Worm (Caenorhabditis elegans) whole organism, L2 larva: ENCODE data around the gene srg-7.
A peak's percentile ranks its signal among the peaks of the same experiment; 100 is the strongest.

Experiments
- F13H6.1 ChIP-seq: sonication (generic microtip); optimal IDR thresholded peaks from 2 replicates; lab custom pipeline; 2016; ENCODE audit warnings: missing genetic modification characterization, missing compliant biosample characterization
- R02D3.7 ChIP-seq: fragments of 150-350 bp; optimal IDR thresholded peaks from 2 replicates; lab custom pipeline; 2014; ENCODE audit warnings: missing biosample characterization, missing genetic modification characterization
- Y55F3AM.14 ChIP-seq: fragments of 200-800 bp; sonication (Bioruptor generic); optimal IDR thresholded peaks from 2 replicates; lab custom pipeline; 2018; ENCODE audit warnings: mild to moderate bottlenecking, missing genetic modification characterization, missing compliant biosample characterization
- ZK546.5 ChIP-seq: sonication (generic microtip); optimal IDR thresholded peaks from 2 replicates; lab custom pipeline; 2017; ENCODE audit warnings: missing biosample characterization, missing genetic modification characterization
- alr-1 ChIP-seq: fragments of 150-350 bp; optimal IDR thresholded peaks from 2 replicates; lab custom pipeline; 2014; ENCODE audit warnings: missing biosample characterization, missing genetic modification characterization
- blmp-1 ChIP-seq: sonication (generic microtip); optimal IDR thresholded peaks from 2 replicates; lab custom pipeline; 2017; ENCODE audit warnings: missing genetic modification characterization, mild to moderate bottlenecking, missing compliant biosample characterization, antibody characterized with exemption, moderate library complexity; ENCODE audit not compliant: insufficient read depth
- ceh-16 ChIP-seq: fragments of 150-350 bp; optimal IDR thresholded peaks from 2 replicates; lab custom pipeline; 2014; ENCODE audit warnings: missing biosample characterization, missing genetic modification characterization
- ceh-82 ChIP-seq: fragments of 150-350 bp; optimal IDR thresholded peaks from 2 replicates; lab custom pipeline; 2014; ENCODE audit warnings: missing biosample characterization, missing genetic modification characterization
- crh-2 ChIP-seq: sonication (generic microtip); optimal IDR thresholded peaks from 2 replicates; lab custom pipeline; 2017; ENCODE audit warnings: missing biosample characterization, missing genetic modification characterization
- egl-27 ChIP-seq: sonication (generic microtip); optimal IDR thresholded peaks from 3 replicates; lab custom pipeline; 2017; ENCODE audit warnings: missing biosample characterization, missing genetic modification reagents, missing genetic modification characterization
- elt-1 ChIP-seq: fragments of 150-350 bp; optimal IDR thresholded peaks from 2 replicates; lab custom pipeline; 2014; ENCODE audit warnings: missing biosample characterization, missing genetic modification characterization
- elt-3 ChIP-seq: sonication (generic microtip); optimal IDR thresholded peaks from 2 replicates; lab custom pipeline; 2017; ENCODE audit warnings: missing biosample characterization, missing genetic modification characterization
- fos-1 ChIP-seq: fragments of 150-350 bp; optimal IDR thresholded peaks from 2 replicates; lab custom pipeline; 2014; ENCODE audit warnings: missing biosample characterization, missing genetic modification characterization
- gmeb-1 ChIP-seq: fragments of 150-350 bp; optimal IDR thresholded peaks from 2 replicates; lab custom pipeline; 2014; ENCODE audit warnings: missing biosample characterization, missing genetic modification characterization
- lin-11 ChIP-seq: fragments of 150-350 bp; sonication (generic microtip); optimal IDR thresholded peaks from 2 replicates; lab custom pipeline; 2014; ENCODE audit warnings: missing biosample characterization, missing genetic modification characterization, inconsistent platforms, mixed read lengths
- lin-13 ChIP-seq: fragments of 150-350 bp; optimal IDR thresholded peaks from 2 replicates; lab custom pipeline; 2014; ENCODE audit warnings: missing biosample characterization, missing genetic modification reagents, missing genetic modification characterization
- lin-39 ChIP-seq: fragments of 150-350 bp; optimal IDR thresholded peaks from 2 replicates; lab custom pipeline; 2014; ENCODE audit warnings: missing biosample characterization, missing genetic modification reagents, missing genetic modification characterization
- lsy-2 ChIP-seq, 2 experiments: fragments of 150-350 bp in 1 of 2; sonication (generic microtip) in 1 of 2; optimal IDR thresholded peaks; 2 replicates each; lab custom pipeline; 2014 to 2017; ENCODE audit warnings: missing biosample characterization in 2 of 2, missing genetic modification characterization in 2 of 2
- mab-5 ChIP-seq: fragments of 150-350 bp; optimal IDR thresholded peaks from 2 replicates; lab custom pipeline; 2014; ENCODE audit warnings: missing biosample characterization, missing genetic modification characterization
- nhr-10 ChIP-seq: sonication (generic microtip); optimal IDR thresholded peaks from 2 replicates; lab custom pipeline; 2017; ENCODE audit warnings: missing biosample characterization, missing genetic modification characterization
- nhr-11 ChIP-seq: fragments of 150-350 bp; optimal IDR thresholded peaks from 2 replicates; lab custom pipeline; 2014; ENCODE audit warnings: missing biosample characterization, missing genetic modification characterization
- nhr-12 ChIP-seq: fragments of 150-350 bp; optimal IDR thresholded peaks from 2 replicates; lab custom pipeline; 2014; ENCODE audit warnings: missing biosample characterization, missing genetic modification characterization
- nhr-129 ChIP-seq: fragments of 150-350 bp; optimal IDR thresholded peaks from 2 replicates; lab custom pipeline; 2014; ENCODE audit warnings: missing biosample characterization, missing genetic modification characterization
- nhr-21 ChIP-seq: fragments of 150-350 bp; optimal IDR thresholded peaks from 2 replicates; lab custom pipeline; 2014; ENCODE audit warnings: missing biosample characterization, missing genetic modification characterization
- nhr-23 ChIP-seq: fragments of 150-350 bp; optimal IDR thresholded peaks from 2 replicates; lab custom pipeline; 2014; ENCODE audit warnings: missing biosample characterization, missing genetic modification reagents, missing genetic modification characterization
- nhr-237 ChIP-seq: fragments of 150-350 bp; optimal IDR thresholded peaks from 2 replicates; lab custom pipeline; 2014; ENCODE audit warnings: missing biosample characterization, missing genetic modification characterization
- sem-4 ChIP-seq: fragments of 150-350 bp; optimal IDR thresholded peaks from 2 replicates; lab custom pipeline; 2014; ENCODE audit warnings: missing biosample characterization, missing genetic modification reagents, missing genetic modification characterization
- sma-9 ChIP-seq, 2 experiments: fragments of 150-350 bp in 1 of 2; sonication (generic microtip) in 1 of 2; optimal IDR thresholded peaks; 2 replicates each; lab custom pipeline; 2014 to 2016; ENCODE audit warnings: missing genetic modification characterization in 2 of 2, mild to moderate bottlenecking in 1 of 2, missing biosample characterization in 1 of 2, missing compliant biosample characterization in 1 of 2, missing genetic modification reagents in 1 of 2, moderate library complexity in 1 of 2
- snpc-4 ChIP-seq: fragments of 150-350 bp; optimal IDR thresholded peaks from 2 replicates; lab custom pipeline; 2014; ENCODE audit warnings: missing biosample characterization, missing genetic modification characterization
- unc-39 ChIP-seq: fragments of 150-350 bp; optimal IDR thresholded peaks from 2 replicates; lab custom pipeline; 2014; ENCODE audit warnings: missing biosample characterization, missing genetic modification characterization
- unc-55 ChIP-seq: fragments of 150-350 bp; sonication (generic microtip); optimal IDR thresholded peaks from 3 replicates; lab custom pipeline; 2014; ENCODE audit warnings: missing biosample characterization, missing genetic modification reagents, missing genetic modification characterization
- unc-62 ChIP-seq: fragments of 150-350 bp; optimal IDR thresholded peaks from 2 replicates; lab custom pipeline; 2014; ENCODE audit warnings: missing biosample characterization, missing genetic modification reagents, missing genetic modification characterization
- zag-1 ChIP-seq: fragments of 150-350 bp; optimal IDR thresholded peaks from 2 replicates; lab custom pipeline; 2014; ENCODE audit warnings: missing biosample characterization, missing genetic modification characterization
- ztf-1 ChIP-seq: fragments of 200-800 bp; sonication (Bioruptor generic); conservative IDR thresholded peaks from 2 replicates; pipeline ENCODE4 v1.3.6; 2022; ENCODE audit warnings: missing genetic modification characterization, missing compliant biosample characterization
- ztf-11 ChIP-seq: sonication (generic microtip); optimal IDR thresholded peaks from 2 replicates; lab custom pipeline; 2017; ENCODE audit warnings: missing biosample characterization, missing genetic modification characterization

Gene srg-7

DNA sequence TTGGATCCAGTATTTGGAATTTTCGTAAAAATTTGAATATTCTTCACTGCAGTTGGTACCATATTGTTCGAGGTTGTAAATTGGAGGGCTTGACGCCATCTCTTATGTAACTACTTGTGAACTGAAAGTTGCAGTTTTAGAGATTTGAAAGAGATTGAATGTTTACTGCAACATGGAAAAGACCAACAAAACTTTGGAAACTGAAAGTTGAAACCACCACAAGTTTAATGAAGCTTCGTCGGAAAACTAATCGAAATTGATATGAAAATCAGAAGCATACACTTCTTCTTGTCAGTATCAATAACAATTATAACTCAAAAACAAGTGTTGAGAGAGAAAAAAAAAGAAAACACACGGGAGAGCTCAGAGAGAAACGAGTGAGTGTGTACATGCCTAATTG is at the start of gene srg-7:
srg-7 (minus strand) TSS at position 101 of the 400 bp plus-strand sequence.
- no peak for TF ChIP-seq nhr-21 (tag; lab: Kevin White, UChicago)
- no peak for TF ChIP-seq ztf-11
- no peak for TF ChIP-seq lin-13 (GFP tag; lab: Kevin White, UChicago)
- TF ChIP-seq unc-39 = no peak
- no peak for TF ChIP-seq elt-1 (tag; lab: Kevin White, UChicago)
- no peak for TF ChIP-seq sem-4 (tag; lab: Kevin White, UChicago)
- no peak for TF ChIP-seq lin-39
- no peak for TF ChIP-seq nhr-23 (tag; lab: Kevin White, UChicago)
- TF ChIP-seq Y55F3AM.14 = no peak
- TF ChIP-seq nhr-10 (tag; lab: Kevin White, UChicago) = no peak
- no peak for TF ChIP-seq ceh-82 (tag; lab: Kevin White, UChicago)
- no peak for TF ChIP-seq nhr-11 (tag; lab: Kevin White, UChicago)
- no peak for TF ChIP-seq nhr-12

- TF ChIP-seq sma-9 (GFP tag; optimal IDR thresholded peaks at IDR 0.05; lab: Kevin White, UChicago) = peak; percentile 71
- no peak for TF ChIP-seq sma-9 (tag; optimal IDR thresholded peaks at IDR 0.05; lab: Kevin White, UChicago)
- no peak for TF ChIP-seq ZK546.5 (tag; lab: Kevin White, UChicago)
These were observed 49.4 kb upstream of the srg-7 start for ce11 chrIII:6317345-6317744.

- TF ChIP-seq lin-13 (GFP tag; lab: Kevin White, UChicago) (no peak), egl-27 (tag; lab: Kevin White, UChicago) (no peak), elt-3 (tag; lab: Kevin White, UChicago) (no peak), unc-39 (no peak), ceh-16 (tag; lab: Kevin White, UChicago) (no peak), lsy-2 (tag; optimal IDR thresholded peaks at IDR 0.05; lab: Kevin White, UChicago) (no peak), crh-2 (tag; lab: Kevin White, UChicago) (no peak), nhr-10 (tag; lab: Kevin White, UChicago) (no peak), nhr-237 (tag; lab: Kevin White, UChicago) (no peak), F13H6.1 (tag; lab: Kevin White, UChicago) (no peak), nhr-23 (tag; lab: Kevin White, UChicago) (no peak), nhr-129 (tag; lab: Kevin White, UChicago) (no peak), alr-1 (tag; lab: Kevin White, UChicago) (no peak), fos-1 (tag; lab: Kevin White, UChicago) (no peak), lin-39 (no peak), nhr-21 (tag; lab: Kevin White, UChicago) (no peak), ceh-82 (tag; lab: Kevin White, UChicago) (no peak), lin-11 (no peak)
These were observed 48.8 kb upstream of the srg-7 start for ce11 chrIII:6316795-6317194.

ce11 chrIII:6315515-6315914 is 47.6 kb upstream of the srg-7 start:
- TF ChIP-seq lin-11 (no peak), ztf-1 (GFP tag; lab: Robert Waterston, UW) (no peak), nhr-12 (no peak), R02D3.7 (tag; lab: Kevin White, UChicago) (no peak), lsy-2 (tag; optimal IDR thresholded peaks at IDR 0.05; lab: Kevin White, UChicago) (no peak), unc-62 (no peak), elt-1 (tag; lab: Kevin White, UChicago) (no peak), mab-5 (no peak), sem-4 (tag; lab: Kevin White, UChicago) (no peak), lin-13 (GFP tag; lab: Kevin White, UChicago) (no peak), zag-1 (tag; lab: Kevin White, UChicago) (no peak), nhr-237 (tag; lab: Kevin White, UChicago) (no peak), Y55F3AM.14 (no peak), alr-1 (tag; lab: Kevin White, UChicago) (no peak), nhr-11 (tag; lab: Kevin White, UChicago) (no peak)

DNA sequence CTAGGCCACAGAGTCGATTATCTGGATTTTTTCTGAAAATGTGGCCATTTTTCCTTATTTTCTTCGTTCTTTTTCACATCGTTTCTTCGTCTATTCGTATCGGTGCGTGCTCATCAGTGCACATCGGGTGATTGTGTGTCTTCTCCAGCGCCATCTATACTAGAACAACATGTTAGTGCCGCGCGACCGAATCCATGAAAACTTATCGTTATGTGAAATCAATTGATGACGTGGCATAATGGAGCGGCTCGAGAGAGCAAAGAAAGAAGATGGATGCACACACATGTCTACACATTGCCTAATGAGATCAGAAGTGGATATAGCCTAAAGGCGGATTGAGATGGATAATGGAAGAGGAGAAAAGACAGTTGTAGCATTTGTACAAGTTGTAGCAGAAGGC is 44.3 kb upstream of the srg-7 start:
- TF ChIP-seq crh-2 (tag; lab: Kevin White, UChicago) (peak; percentile 35), unc-55 (GFP tag; lab: Kevin White, UChicago) (no peak)

DNA sequence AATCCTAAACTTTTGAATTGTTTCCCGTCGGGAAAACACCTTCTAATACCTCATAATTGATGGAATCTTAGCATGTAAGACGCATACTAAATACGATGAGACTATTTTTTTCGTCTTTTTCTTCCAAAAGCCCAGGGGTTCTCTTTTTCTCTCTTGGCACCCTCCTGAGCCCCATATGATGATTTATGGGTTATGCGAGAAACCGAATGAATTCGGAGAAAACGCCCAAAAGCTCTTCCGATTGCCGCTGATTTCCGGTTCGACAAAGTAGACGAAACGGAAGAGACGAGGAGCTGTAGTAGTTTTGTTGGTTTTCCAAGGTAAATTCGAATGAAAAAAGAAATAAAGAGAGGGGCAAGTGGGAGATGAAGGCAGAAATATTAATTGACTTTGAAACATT is 43.5 kb upstream of the srg-7 start:
- no peak for TF ChIP-seq elt-3 (tag; lab: Kevin White, UChicago)
- peak; percentile 90 for TF ChIP-seq mab-5
- TF ChIP-seq gmeb-1 = no peak
- no peak for TF ChIP-seq snpc-4 (tag; lab: Kevin White, UChicago)
- TF ChIP-seq unc-55 (GFP tag; lab: Kevin White, UChicago) = peak; percentile 53
- TF ChIP-seq blmp-1 (tag; lab: Kevin White, UChicago) = no peak
- no peak for TF ChIP-seq zag-1 (tag; lab: Kevin White, UChicago)
- no peak for TF ChIP-seq ceh-16 (tag; lab: Kevin White, UChicago)
- no peak for TF ChIP-seq nhr-129 (tag; lab: Kevin White, UChicago)
- TF ChIP-seq nhr-12 = no peak
- no peak for TF ChIP-seq ztf-1 (GFP tag; lab: Robert Waterston, UW)
- TF ChIP-seq fos-1 (tag; lab: Kevin White, UChicago) = no peak
- TF ChIP-seq, all 48 proteins: peak for 2
